Worm (Caenorhabditis elegans): ENCODE results near the gene saeg-2.

Gene saeg-2

ce11 chrIII:9239983-9240382 is at the start of gene saeg-2 (continued):
- TF ChIP-seq unc-98 (GFP tag; IDR thresholded peaks at IDR 0.05) (no peak), lin-14 (GFP tag; optimal IDR thresholded peaks at IDR 0.05) (peak; percentile 76), aly-2 (tag; optimal IDR thresholded peaks at IDR 0.05) (no peak), nhr-20 (tag; optimal IDR thresholded peaks at IDR 0.05) (peak; percentile 7), fkh-4 (tag; optimal IDR thresholded peaks at IDR 0.05; ENCODE audit: borderline replicate concordance) (no peak), ztf-4 (tag; optimal IDR thresholded peaks at IDR 0.05) (no peak), jun-1 (tag; optimal IDR thresholded peaks at IDR 0.05) (peak; percentile 18), sptf-1 (tag; optimal IDR thresholded peaks at IDR 0.05) (no peak), nhr-76 (tag; optimal IDR thresholded peaks at IDR 0.05) (no peak), grh-1 (GFP tag; IDR thresholded peaks at IDR 0.05) (no peak), ama-1 (optimal IDR thresholded peaks at IDR 0.05) (no peak), mdl-1 (tag; optimal IDR thresholded peaks at IDR 0.05) (peak in 1 of 2 experiments; percentile 27), fkh-10 (GFP tag; optimal IDR thresholded peaks at IDR 0.05) (no peak), lin-35 (GFP tag; optimal IDR thresholded peaks at IDR 0.05) (peak; percentile 44 to 57), dsc-1 (tag; optimal IDR thresholded peaks at IDR 0.05) (no peak), nhr-84 (tag; optimal IDR thresholded peaks at IDR 0.05) (no peak), mab-9 (GFP tag; IDR thresholded peaks at IDR 0.05) (no peak), nhr-19 (GFP tag; conservative IDR thresholded peaks at IDR 0.05) (no peak), alr-1 (tag; optimal IDR thresholded peaks at IDR 0.05; ENCODE audit: borderline replicate concordance) (no peak), ztf-11 (tag; optimal IDR thresholded peaks at IDR 0.05) (no peak), zag-1 (tag; optimal IDR thresholded peaks at IDR 0.05) (no peak), snu-23 (GFP tag; optimal IDR thresholded peaks at IDR 0.05) (peak; percentile 62), fkh-8 (tag; optimal IDR thresholded peaks at IDR 0.05) (peak; percentile 35), sup-37 (GFP tag; optimal IDR thresholded peaks at IDR 0.05) (no peak), ces-1 (GFP tag; optimal IDR thresholded peaks at IDR 0.05) (no peak), nhr-77 (tag; optimal IDR thresholded peaks at IDR 0.05) (no peak), aha-1 (tag; optimal IDR thresholded peaks at IDR 0.05) (no peak), ceh-63 (GFP tag; optimal IDR thresholded peaks at IDR 0.05) (no peak), hlh-17 (GFP tag; optimal IDR thresholded peaks at IDR 0.05; ENCODE audit: borderline replicate concordance) (no peak), skn-1 (tag; optimal IDR thresholded peaks at IDR 0.05) (peak; percentile 5), F16B12.6 (tag; optimal IDR thresholded peaks at IDR 0.05) (no peak)

ce11 chrIII:9191091-9191490 is 49.1 kb upstream of the saeg-2 start, which contains the start of gene cls-3:
Gene cls-3, minus strand, starts transcription at chrIII:9191109.
- TF ChIP-seq tlp-1 (tag; optimal IDR thresholded peaks at IDR 0.05), result no peak
- TF ChIP-seq unc-86 (tag; optimal IDR thresholded peaks at IDR 0.05), result no peak
- no peak for TF ChIP-seq sptf-1 (tag; optimal IDR thresholded peaks at IDR 0.05)
- peak; percentile 68 for TF ChIP-seq lin-14 (GFP tag; optimal IDR thresholded peaks at IDR 0.05)
- TF ChIP-seq lin-39 (tag; optimal IDR thresholded peaks at IDR 0.05), result peak; percentile 26
- no peak for TF ChIP-seq ceh-90 (tag; optimal IDR thresholded peaks at IDR 0.05)
- TF ChIP-seq ces-1 (GFP tag; optimal IDR thresholded peaks at IDR 0.05), result no peak
- TF ChIP-seq snpc-4 (tag; optimal IDR thresholded peaks at IDR 0.05), result no peak
- peak; percentile 47 for TF ChIP-seq nhr-90 (tag; optimal IDR thresholded peaks at IDR 0.05; ENCODE audit: poor library complexity)
- no peak for TF ChIP-seq alr-1 (tag; optimal IDR thresholded peaks at IDR 0.05; ENCODE audit: borderline replicate concordance)
- TF ChIP-seq nhr-71 (tag; optimal IDR thresholded peaks at IDR 0.05), result peak; percentile 81
- TF ChIP-seq pag-3 (tag; optimal IDR thresholded peaks at IDR 0.05; ENCODE audit: borderline replicate concordance, insufficient read depth), result no peak
- peak; percentile 65 for TF ChIP-seq lir-3 (tag; optimal IDR thresholded peaks at IDR 0.05; ENCODE audit: poor library complexity)
- TF ChIP-seq skn-1 (tag; optimal IDR thresholded peaks at IDR 0.05), result no peak
- TF ChIP-seq fkh-8 (tag; optimal IDR thresholded peaks at IDR 0.05), result no peak
- TF ChIP-seq F16B12.6 (tag; optimal IDR thresholded peaks at IDR 0.05), result peak; percentile 54
- TF ChIP-seq mdl-1 (tag; optimal IDR thresholded peaks at IDR 0.05), result no peak
- no peak for TF ChIP-seq aha-1 (tag; optimal IDR thresholded peaks at IDR 0.05)
- TF ChIP-seq ceh-8 (GFP tag; optimal IDR thresholded peaks at IDR 0.05), result peak; percentile 52
- no peak for TF ChIP-seq efl-3 (GFP tag; optimal IDR thresholded peaks at IDR 0.05)
- peak; percentile 5 for TF ChIP-seq fkh-4 (tag; optimal IDR thresholded peaks at IDR 0.05; ENCODE audit: borderline replicate concordance)
- peak; percentile 27 for TF ChIP-seq mep-1 (tag; optimal IDR thresholded peaks at IDR 0.05)
- TF ChIP-seq lin-15B (tag; optimal IDR thresholded peaks at IDR 0.05), result no peak
- peak; percentile 50 for TF ChIP-seq swsn-7 (tag; optimal IDR thresholded peaks at IDR 0.05)
- TF ChIP-seq unc-130 (tag; optimal IDR thresholded peaks at IDR 0.05), result no peak
- no peak for TF ChIP-seq sox-4 (tag; optimal IDR thresholded peaks at IDR 0.05)
- TF ChIP-seq blmp-1 (tag; optimal IDR thresholded peaks at IDR 0.05), result no peak
- peak; percentile 88 to 92 (median 90) for TF ChIP-seq dpl-1 (GFP tag; optimal IDR thresholded peaks at IDR 0.05)
- no peak for TF ChIP-seq nhr-77 (tag; optimal IDR thresholded peaks at IDR 0.05)
- no peak for TF ChIP-seq zip-4 (GFP tag; optimal IDR thresholded peaks at IDR 0.05)
- TF ChIP-seq unc-30 (tag; optimal IDR thresholded peaks at IDR 0.05), result no peak
- peak in 1 of 2 experiments; percentile 45 for TF ChIP-seq ztf-11 (tag; optimal IDR thresholded peaks at IDR 0.05)
